Worm (Caenorhabditis elegans) whole organism, young adult: Measurements from ENCODE around the gene K05F1.9.

Experiments used
- B0261.1 ChIP-seq: sonication (generic microtip); optimal IDR thresholded peaks from 2 replicates; lab custom pipeline; 2016; ENCODE audit warnings: mild to moderate bottlenecking, missing genetic modification characterization, moderate library complexity, missing compliant biosample characterization
- F37B4.10 ChIP-seq: fragments of 200-800 bp; sonication (Bioruptor generic); IDR thresholded peaks from 2 replicates; pipeline ENCODE4 v1.3.6; 2022; ENCODE audit warnings: missing genetic modification characterization, missing compliant biosample characterization
- F39B2.1 ChIP-seq: fragments of 200-800 bp; sonication (Bioruptor generic); IDR thresholded peaks from 2 replicates; pipeline ENCODE4 v1.3.6; 2022; ENCODE audit warnings: missing genetic modification reagents, missing genetic modification characterization, missing compliant biosample characterization
- F55B11.4 ChIP-seq: sonication (generic microtip); optimal IDR thresholded peaks from 2 replicates; lab custom pipeline; 2016; ENCODE audit warnings: missing compliant biosample characterization, missing genetic modification characterization, borderline replicate concordance; ENCODE audit not compliant: insufficient read depth
- T26A5.8 ChIP-seq: sonication (generic microtip); optimal IDR thresholded peaks from 2 replicates; lab custom pipeline; 2016; ENCODE audit warnings: missing genetic modification characterization, missing compliant biosample characterization
- Y53G8AR.9 ChIP-seq: fragments of 200-800 bp; sonication (Bioruptor generic); conservative IDR thresholded peaks from 2 replicates; pipeline ENCODE4 v1.3.6; 2022; ENCODE audit warnings: missing genetic modification reagents, missing genetic modification characterization, missing compliant biosample characterization
- Y56A3A.18 ChIP-seq: fragments of 200-800 bp; sonication (Bioruptor generic); IDR thresholded peaks from 2 replicates; pipeline ENCODE4 v1.3.6; 2022; ENCODE audit warnings: missing genetic modification reagents, missing genetic modification characterization, missing compliant biosample characterization
- Y67H2A.10 ChIP-seq: fragments of 200-800 bp; sonication (Bioruptor generic); conservative IDR thresholded peaks from 2 replicates; pipeline ENCODE4 v1.3.6; 2022; ENCODE audit warnings: missing genetic modification reagents, missing genetic modification characterization, missing compliant biosample characterization
- Y79H2A.3 ChIP-seq: fragments of 200-800 bp; sonication (Bioruptor generic); conservative IDR thresholded peaks from 2 replicates; pipeline ENCODE4 v1.3.6; 2022; ENCODE audit warnings: missing genetic modification reagents, missing genetic modification characterization, missing compliant biosample characterization
- ZK185.1 ChIP-seq: sonication (generic microtip); optimal IDR thresholded peaks from 2 replicates; lab custom pipeline; 2016; ENCODE audit warnings: mild to moderate bottlenecking, missing genetic modification characterization, missing compliant biosample characterization; ENCODE audit not compliant: poor library complexity, severe bottlenecking
- ama-1 ChIP-seq, 3 experiments: fragments of 150-350 bp in 1 of 3; sonication (generic microtip) in 2 of 3; optimal IDR thresholded peaks; 2 replicates each; lab custom pipeline; 2014 to 2018; ENCODE audit warnings: missing biosample characterization in 2 of 3, missing genetic modification characterization in 2 of 3, missing genetic modification reagents in 2 of 3
- atf-7 ChIP-seq: sonication (generic microtip); optimal IDR thresholded peaks from 2 replicates; lab custom pipeline; 2017; ENCODE audit warnings: mild to moderate bottlenecking, missing genetic modification characterization, missing compliant biosample characterization
- bed-2 ChIP-seq: fragments of 200-800 bp; sonication (Bioruptor generic); IDR thresholded peaks from 2 replicates; pipeline ENCODE4 v1.3.6; 2022; ENCODE audit warnings: missing genetic modification reagents, missing genetic modification characterization, missing compliant biosample characterization
- ceh-40 ChIP-seq: fragments of 200-800 bp; sonication (Bioruptor generic); IDR thresholded peaks from 2 replicates; pipeline ENCODE4 v1.3.6; 2022; ENCODE audit warnings: missing genetic modification characterization, missing compliant biosample characterization
- dpl-1 ChIP-seq: fragments of 150-350 bp; optimal IDR thresholded peaks from 2 replicates; lab custom pipeline; 2014; ENCODE audit warnings: missing biosample characterization, missing genetic modification reagents, missing genetic modification characterization
- egl-18 ChIP-seq: fragments of 200-800 bp; sonication (Bioruptor generic); IDR thresholded peaks from 2 replicates; pipeline ENCODE4 v1.3.6; 2022; ENCODE audit warnings: missing genetic modification reagents, missing genetic modification characterization, missing compliant biosample characterization
- ekl-4 ChIP-seq: fragments of 200-800 bp; sonication (Bioruptor generic); IDR thresholded peaks from 2 replicates; pipeline ENCODE4 v1.3.6; 2022; ENCODE audit warnings: missing genetic modification reagents, missing genetic modification characterization, missing compliant biosample characterization
- hsf-1 ChIP-seq: fragments of 200-800 bp; sonication (Bioruptor generic); IDR thresholded peaks from 2 replicates; pipeline ENCODE4 v1.3.6; 2022; ENCODE audit warnings: missing genetic modification reagents, missing genetic modification characterization, missing compliant biosample characterization
- let-607 ChIP-seq, 2 experiments: fragments of 200-800 bp in 1 of 2; sonication (Bioruptor generic) in 1 of 2; sonication (generic microtip) in 1 of 2; optimal IDR thresholded peaks; 2 replicates each; lab custom pipeline; 2016 to 2018; ENCODE audit warnings: mild to moderate bottlenecking in 2 of 2, missing compliant biosample characterization in 2 of 2, missing genetic modification characterization in 2 of 2, moderate library complexity in 2 of 2, missing genotype in 1 of 2
- lin-40 ChIP-seq: sonication (generic microtip); optimal IDR thresholded peaks from 2 replicates; lab custom pipeline; 2016; ENCODE audit warnings: missing genetic modification characterization, mild to moderate bottlenecking, missing compliant biosample characterization, missing genotype, missing genetic modification reagents
- lsl-1 ChIP-seq: fragments of 200-800 bp; sonication (Bioruptor generic); optimal IDR thresholded peaks from 2 replicates; lab custom pipeline; 2018; ENCODE audit warnings: mild to moderate bottlenecking, missing genetic modification characterization, moderate library complexity, missing compliant biosample characterization
- madf-3 ChIP-seq: fragments of 200-800 bp; sonication (Bioruptor generic); IDR thresholded peaks from 2 replicates; pipeline ENCODE4 v1.3.6; 2022; ENCODE audit warnings: missing genetic modification reagents, missing genetic modification characterization, missing compliant biosample characterization
- nfya-1 ChIP-seq: sonication (generic microtip); optimal IDR thresholded peaks from 2 replicates; lab custom pipeline; 2017; ENCODE audit warnings: antibody characterized with exemption, missing compliant biosample characterization, missing genetic modification characterization, borderline replicate concordance; ENCODE audit not compliant: insufficient read depth
- nfyb-1 ChIP-seq: fragments of 200-800 bp; sonication (Bioruptor generic); IDR thresholded peaks from 2 replicates; pipeline ENCODE4 v1.3.6; 2022; ENCODE audit warnings: missing genetic modification reagents, missing genetic modification characterization, missing compliant biosample characterization
- nhr-120 ChIP-seq: fragments of 200-800 bp; sonication (Bioruptor generic); IDR thresholded peaks from 2 replicates; pipeline ENCODE4 v1.3.6; 2022; ENCODE audit warnings: missing genetic modification characterization, missing compliant biosample characterization
- nhr-179 ChIP-seq: sonication (generic microtip); optimal IDR thresholded peaks from 2 replicates; lab custom pipeline; 2016; ENCODE audit warnings: mild to moderate bottlenecking, missing genetic modification characterization, missing compliant biosample characterization
- nhr-90 ChIP-seq: sonication (generic microtip); optimal IDR thresholded peaks from 2 replicates; lab custom pipeline; 2016; ENCODE audit warnings: missing genotype, mild to moderate bottlenecking, missing genetic modification characterization, missing compliant biosample characterization
- pbrm-1 ChIP-seq: fragments of 200-800 bp; sonication (Bioruptor generic); IDR thresholded peaks from 2 replicates; pipeline ENCODE4 v1.3.6; 2022; ENCODE audit warnings: missing genetic modification reagents, missing genetic modification characterization, missing compliant biosample characterization
- rcor-1 ChIP-seq: fragments of 200-800 bp; sonication (Bioruptor generic); IDR thresholded peaks from 2 replicates; pipeline ENCODE4 v1.3.6; 2022; ENCODE audit warnings: missing genetic modification reagents, missing genetic modification characterization, missing compliant biosample characterization
- rpc-1 ChIP-seq, 2 experiments: fragments of 150-350 bp in 1 of 2; sonication (generic microtip) in 1 of 2; optimal IDR thresholded peaks; 2 replicates each; lab custom pipeline; 2014 to 2018; ENCODE audit warnings: missing biosample characterization in 1 of 2, missing genetic modification characterization in 1 of 2, missing genetic modification reagents in 1 of 2, missing genotype in 1 of 2
- sdz-38 ChIP-seq: sonication (generic microtip); optimal IDR thresholded peaks from 2 replicates; lab custom pipeline; 2016; ENCODE audit warnings: missing genotype, missing genetic modification characterization, missing compliant biosample characterization
- snpc-1.1 ChIP-seq: sonication (generic microtip); optimal IDR thresholded peaks from 2 replicates; lab custom pipeline; 2017; ENCODE audit warnings: missing genetic modification characterization, mild to moderate bottlenecking, missing compliant biosample characterization, antibody characterized with exemption, moderate library complexity, missing genotype, missing genetic modification reagents; ENCODE audit not compliant: insufficient read depth
- snpc-1.3 ChIP-seq: sonication (generic microtip); optimal IDR thresholded peaks from 2 replicates; lab custom pipeline; 2017; ENCODE audit warnings: missing genetic modification characterization, mild to moderate bottlenecking, missing compliant biosample characterization, antibody characterized with exemption, moderate library complexity, missing genotype, missing genetic modification reagents; ENCODE audit not compliant: insufficient read depth
- snpc-4 ChIP-seq, 5 experiments: fragments of 150-350 bp in 1 of 5; sonication (generic microtip) in 4 of 5; optimal IDR thresholded peaks; 2 replicates each; lab custom pipeline; 2014 to 2018; ENCODE audit warnings: missing genetic modification characterization in 5 of 5, missing biosample characterization in 3 of 5, antibody characterized with exemption in 2 of 5, mild to moderate bottlenecking in 2 of 5, missing compliant biosample characterization in 2 of 5, missing genotype in 2 of 5, moderate library complexity in 2 of 5, missing genetic modification reagents in 1 of 5
- unc-130 ChIP-seq: sonication (generic microtip); optimal IDR thresholded peaks from 2 replicates; lab custom pipeline; 2016; ENCODE audit warnings: missing genetic modification reagents, missing genetic modification characterization, missing compliant biosample characterization
- zim-3 ChIP-seq: sonication (generic microtip); optimal IDR thresholded peaks from 2 replicates; lab custom pipeline; 2017; ENCODE audit warnings: mild to moderate bottlenecking, missing genetic modification characterization, moderate library complexity, missing compliant biosample characterization
- ztf-18 ChIP-seq: sonication (generic microtip); optimal IDR thresholded peaks from 2 replicates; lab custom pipeline; 2016; ENCODE audit warnings: missing genotype, mild to moderate bottlenecking, missing genetic modification characterization, missing compliant biosample characterization
- ztf-22 ChIP-seq: fragments of 200-800 bp; sonication (Bioruptor generic); optimal IDR thresholded peaks from 2 replicates; lab custom pipeline; 2018; ENCODE audit warnings: mild to moderate bottlenecking, missing genetic modification characterization, moderate library complexity, missing compliant biosample characterization
- ztf-3 ChIP-seq: fragments of 200-800 bp; sonication (Bioruptor generic); optimal IDR thresholded peaks from 2 replicates; lab custom pipeline; 2018; ENCODE audit warnings: mild to moderate bottlenecking, missing genetic modification characterization, missing compliant biosample characterization

The K05F1.9 gene

ce11 chrII:5797348-5797977 lies 3.5 kb downstream of the K05F1.9 start, which contains the start of the genes msp-63 and msp-142:
Gene msp-63 (minus strand): TSS chrII:5797448.
Gene msp-142 (plus strand): TSS chrII:5797927.
- no peak for TF ChIP-seq madf-3
- TF ChIP-seq snpc-4 (GFP tag; optimal IDR thresholded peaks at IDR 0.05; lab: Kevin White, UChicago): no peak
- TF ChIP-seq snpc-4 (tag; optimal IDR thresholded peaks at IDR 0.05; lab: Kevin White, UChicago): no peak
- no peak for TF ChIP-seq dpl-1
- no peak for TF ChIP-seq zim-3 (tag; lab: Kevin White, UChicago)
- no peak for TF ChIP-seq ztf-18
- no peak for TF ChIP-seq let-607 (tag; optimal IDR thresholded peaks at IDR 0.05; lab: Kevin White, UChicago)
- no peak for TF ChIP-seq lin-40 (tag; lab: Kevin White, UChicago)
- TF ChIP-seq ztf-22 (GFP tag; lab: Kevin White, UChicago): no peak
- no peak for TF ChIP-seq rpc-1 (optimal IDR thresholded peaks at IDR 0.05; lab: Kevin White, UChicago)
- no peak for TF ChIP-seq rpc-1 (tag; optimal IDR thresholded peaks at IDR 0.05; lab: Kevin White, UChicago)
- TF ChIP-seq Y56A3A.18 (GFP tag; lab: Robert Waterston, UW): no peak
- TF ChIP-seq Y53G8AR.9 (GFP tag; lab: Robert Waterston, UW): no peak

- TF ChIP-seq snpc-4 (GFP tag; optimal IDR thresholded peaks at IDR 0.05; lab: Kevin White, UChicago) (no peak), snpc-4 (tag; optimal IDR thresholded peaks at IDR 0.05; lab: Kevin White, UChicago) (no peak), snpc-1.3 (tag; lab: Kevin White, UChicago) (no peak), ceh-40 (GFP tag; lab: Robert Waterston, UW) (no peak), ekl-4 (GFP tag; lab: Robert Waterston, UW) (no peak), B0261.1 (tag; lab: Kevin White, UChicago) (no peak), nfyb-1 (no peak), hsf-1 (GFP tag; lab: Robert Waterston, UW) (no peak), nfya-1 (tag; lab: Kevin White, UChicago) (no peak), F55B11.4 (tag; lab: Kevin White, UChicago) (no peak), unc-130 (GFP tag; lab: Kevin White, UChicago) (no peak), F39B2.1 (no peak), nhr-120 (GFP tag; lab: Robert Waterston, UW) (no peak)
Measured at ce11 chrII:5794195-5794594, 6.8 kb downstream of the K05F1.9 start, which contains the start of gene acdh-8. Gene acdh-8 (plus strand): TSS chrII:5794495.

- TF ChIP-seq ama-1 (optimal IDR thresholded peaks at IDR 0.05; lab: Kevin White, UChicago): no peak
- no peak for TF ChIP-seq ama-1 (GFP tag; optimal IDR thresholded peaks at IDR 0.05; lab: Kevin White, UChicago)
- TF ChIP-seq atf-7: no peak
- no peak for TF ChIP-seq rcor-1 (GFP tag; lab: Robert Waterston, UW)
- TF ChIP-seq snpc-1.1 (tag; lab: Kevin White, UChicago): no peak
- TF ChIP-seq egl-18 (GFP tag; lab: Robert Waterston, UW): no peak
- TF ChIP-seq ztf-3: no peak
- TF ChIP-seq Y79H2A.3 (GFP tag; lab: Robert Waterston, UW): no peak
- TF ChIP-seq lsl-1 (GFP tag; lab: Kevin White, UChicago): no peak
- TF ChIP-seq Y67H2A.10 (GFP tag; lab: Robert Waterston, UW): no peak
- TF ChIP-seq nhr-90: no peak
- TF ChIP-seq F37B4.10 (GFP tag; lab: Robert Waterston, UW): no peak
- TF ChIP-seq nhr-179: no peak
- TF ChIP-seq bed-2 (GFP tag; lab: Robert Waterston, UW): no peak
- TF ChIP-seq lin-40 (tag; lab: Kevin White, UChicago): no peak
- TF ChIP-seq sdz-38 (tag; lab: Kevin White, UChicago): no peak
- no peak for TF ChIP-seq ZK185.1 (tag; lab: Kevin White, UChicago)
- no peak for TF ChIP-seq T26A5.8 (tag; lab: Kevin White, UChicago)
- no peak for TF ChIP-seq ceh-40 (GFP tag; lab: Robert Waterston, UW)
- no peak for TF ChIP-seq pbrm-1 (GFP tag; lab: Robert Waterston, UW)
- TF ChIP-seq madf-3: no peak
Measured at ce11 chrII:5792490-5792889, 8.5 kb downstream of the K05F1.9 start, which contains the start of gene K05F1.14. Gene K05F1.14 (minus strand): TSS chrII:5792590.
